Fruit fly (Drosophila melanogaster) whole organism: ENCODE results near the gene Scr.

Experiments
- CG8478 ChIP-seq: fragments of >200 bp; optimal IDR thresholded peaks from 2 replicates; lab custom pipeline; 2018; ENCODE audit warnings: inconsistent platforms
- Dll ChIP-seq: fragments of >200 bp; optimal IDR thresholded peaks from 2 replicates; lab custom pipeline; 2017
- EcR ChIP-seq, 2 experiments: fragments of >200 bp; optimal IDR thresholded peaks; 2 replicates each; lab custom pipeline; 2017; ENCODE audit warnings: missing biosample characterization in 2 of 2, missing genetic modification characterization in 2 of 2, missing genetic modification reagents in 2 of 2
- pan ChIP-seq: fragments of >200 bp; optimal IDR thresholded peaks from 2 replicates; lab custom pipeline; 2017
- psq ChIP-seq: fragments of >200 bp; optimal IDR thresholded peaks from 2 replicates; lab custom pipeline; 2017
- usp ChIP-seq: fragments of >200 bp; optimal IDR thresholded peaks from 2 replicates; lab custom pipeline; 2017; ENCODE audit warnings: missing biosample characterization, missing genetic modification characterization, mixed read lengths

Scr gene

DNA sequence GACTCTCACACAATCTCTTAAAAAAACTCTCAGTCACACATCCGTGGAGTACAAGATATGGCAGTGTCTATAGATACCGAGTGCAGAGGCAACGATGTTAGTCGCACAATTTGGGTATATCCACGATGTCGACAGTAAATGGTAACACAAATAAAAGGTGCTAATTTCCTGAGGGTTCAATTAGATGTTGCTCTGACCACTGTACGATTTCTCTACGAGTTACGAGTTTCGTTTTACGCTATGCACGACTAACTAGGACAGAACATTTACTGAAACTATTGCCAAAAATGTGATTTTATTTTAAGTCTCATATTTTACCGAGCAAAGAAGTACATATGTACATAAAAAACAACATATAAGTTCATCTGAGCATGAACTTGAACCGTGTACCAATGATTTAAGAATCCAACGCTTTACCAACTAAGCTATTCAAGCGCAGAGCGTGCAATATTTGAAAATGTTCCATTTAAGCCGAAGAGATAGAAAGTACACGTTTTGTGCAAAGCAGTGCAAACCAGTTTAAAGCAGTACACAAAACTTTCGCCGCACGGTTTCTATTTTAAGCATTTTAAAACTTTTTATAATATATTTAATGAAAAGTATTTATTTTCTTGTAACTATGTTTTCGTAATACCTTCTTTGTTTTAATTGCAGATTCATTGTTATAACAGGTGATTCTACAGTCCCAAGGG lies 30.7 kb downstream of the Scr start:
- TF ChIP-seq usp (GFP tag; lab: Kevin White, UChicago) (no peak), pan (lab: Kevin White, UChicago) (no peak), Dll (no peak), EcR (GFP tag; optimal IDR thresholded peaks at IDR 0.05; lab: Kevin White, UChicago) (no peak), CG8478 (no peak), psq (lab: Kevin White, UChicago) (no peak)

DNA sequence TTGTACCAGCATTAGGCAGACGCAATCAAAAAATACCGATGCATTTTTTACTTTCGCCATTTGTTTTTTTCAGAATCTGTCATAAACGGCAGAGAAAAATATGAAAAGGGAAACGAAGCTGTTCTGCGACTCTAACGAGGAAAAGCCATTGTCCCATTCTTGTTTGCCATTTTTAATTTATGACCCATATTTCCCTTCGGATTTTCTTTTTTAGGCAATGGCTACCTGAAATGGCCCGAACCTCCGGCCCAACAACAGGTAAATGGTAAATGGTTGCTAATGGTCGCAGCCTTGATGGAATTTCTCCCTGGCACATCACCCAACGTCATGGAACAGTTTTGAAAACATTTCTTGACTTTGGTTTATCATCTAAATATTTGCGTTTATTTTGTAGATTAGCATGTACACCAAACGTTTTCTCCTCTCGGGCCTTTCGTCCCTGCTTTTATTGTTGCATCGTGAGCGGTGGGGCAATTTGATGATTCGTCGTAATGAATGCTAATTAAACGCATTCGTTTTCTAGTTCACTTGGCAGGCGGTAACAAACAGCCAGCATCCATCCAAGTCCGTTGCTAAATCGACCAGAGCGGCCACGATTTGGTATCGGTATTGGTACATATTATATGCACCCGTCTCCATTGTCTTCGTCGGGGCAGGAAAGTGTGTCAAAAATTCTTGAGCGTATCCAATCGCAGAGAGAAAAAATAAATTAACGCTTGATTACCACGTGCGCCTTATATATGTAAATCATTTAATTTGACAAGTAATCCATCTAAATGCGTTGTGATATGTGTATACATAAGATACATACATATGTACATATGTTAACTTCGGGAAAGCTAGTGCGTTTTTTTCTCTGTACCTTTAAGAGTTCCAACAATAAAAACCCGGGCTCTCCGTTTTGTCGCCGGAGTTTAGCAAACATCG lies 31.5 kb downstream of the Scr start:
- no peak for TF ChIP-seq CG8478
- no peak for TF ChIP-seq pan (lab: Kevin White, UChicago)
- TF ChIP-seq Dll: no peak
- no peak for TF ChIP-seq usp (GFP tag; lab: Kevin White, UChicago)
- no peak for TF ChIP-seq psq (lab: Kevin White, UChicago)
- no peak for TF ChIP-seq EcR (GFP tag; optimal IDR thresholded peaks at IDR 0.05; lab: Kevin White, UChicago)

DNA sequence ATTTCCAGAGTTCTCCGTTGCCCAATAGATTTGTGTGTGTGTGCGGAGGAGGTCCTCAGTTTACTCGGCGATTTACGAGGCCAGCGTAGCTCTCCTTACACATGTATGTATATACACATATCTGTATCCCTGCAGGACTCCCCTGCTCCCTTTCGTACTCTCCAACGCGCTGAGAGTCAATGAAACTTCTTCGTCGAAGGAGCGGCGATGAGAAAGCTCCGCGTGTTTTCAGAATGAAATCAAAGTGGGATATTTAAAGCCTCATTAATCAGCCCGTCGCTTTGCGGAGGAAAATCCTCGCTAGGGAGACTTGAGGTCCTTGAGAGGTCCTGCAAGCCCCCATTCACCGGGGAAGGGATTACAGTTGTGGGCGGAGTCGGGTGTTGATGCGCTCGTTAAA lies 32.6 kb downstream of the Scr start:
- TF ChIP-seq usp (GFP tag; lab: Kevin White, UChicago): no peak
- TF ChIP-seq Dll: no peak

DNA sequence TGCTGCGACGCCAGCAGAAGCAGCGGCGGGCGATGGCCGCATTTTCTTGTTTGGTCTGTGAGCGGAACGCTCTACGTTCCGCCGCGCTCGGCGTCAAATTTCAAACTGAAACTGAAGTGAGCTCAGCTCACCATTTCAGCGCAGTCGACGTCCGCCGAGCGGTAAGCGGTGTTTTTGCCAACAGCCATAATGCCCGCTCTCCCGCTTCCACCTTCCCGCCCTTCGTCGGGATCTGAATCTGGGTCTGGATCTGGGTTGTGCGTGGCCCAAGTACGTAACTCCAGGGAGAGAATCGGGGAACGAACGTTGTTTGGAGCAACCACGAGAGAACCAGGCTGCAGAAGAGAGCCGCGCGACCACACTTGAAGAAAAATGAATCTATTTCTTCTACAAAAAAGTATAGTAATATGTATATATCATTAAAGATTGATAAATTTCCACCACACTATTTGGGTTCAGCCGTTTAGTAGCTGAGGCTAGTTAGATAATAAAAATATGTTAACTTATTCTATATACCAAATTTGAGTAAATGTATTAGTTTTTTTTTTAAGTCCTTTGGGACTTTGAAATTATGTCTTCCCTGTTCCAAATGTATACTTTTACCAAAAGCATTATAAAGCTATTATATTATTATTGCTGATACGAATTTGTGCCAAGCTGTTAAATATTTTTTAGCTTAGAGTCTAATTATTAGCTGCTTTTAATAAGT lies 33.4 kb downstream of the Scr start:
- TF ChIP-seq Dll (peak; percentile 52), usp (GFP tag; lab: Kevin White, UChicago) (no peak)

DNA sequence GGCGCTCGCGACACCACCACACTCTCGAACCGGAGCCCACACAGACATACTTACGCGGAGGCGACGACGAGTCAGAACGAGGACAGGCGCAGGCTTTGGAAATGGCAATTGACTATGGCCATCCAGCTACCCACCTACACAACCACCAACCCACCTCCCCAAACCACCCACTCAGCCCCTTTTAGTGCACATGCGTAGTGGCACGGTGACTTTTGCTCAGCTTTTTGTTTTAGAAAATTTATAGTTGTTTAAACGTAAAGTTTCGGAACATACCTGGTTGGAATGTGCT lies 34.1 kb downstream of the Scr start:
- TF ChIP-seq Dll (no peak), CG8478 (no peak), psq (lab: Kevin White, UChicago) (no peak), usp (GFP tag; lab: Kevin White, UChicago) (no peak), pan (lab: Kevin White, UChicago) (no peak), EcR (GFP tag; optimal IDR thresholded peaks at IDR 0.05; lab: Kevin White, UChicago) (no peak)

DNA sequence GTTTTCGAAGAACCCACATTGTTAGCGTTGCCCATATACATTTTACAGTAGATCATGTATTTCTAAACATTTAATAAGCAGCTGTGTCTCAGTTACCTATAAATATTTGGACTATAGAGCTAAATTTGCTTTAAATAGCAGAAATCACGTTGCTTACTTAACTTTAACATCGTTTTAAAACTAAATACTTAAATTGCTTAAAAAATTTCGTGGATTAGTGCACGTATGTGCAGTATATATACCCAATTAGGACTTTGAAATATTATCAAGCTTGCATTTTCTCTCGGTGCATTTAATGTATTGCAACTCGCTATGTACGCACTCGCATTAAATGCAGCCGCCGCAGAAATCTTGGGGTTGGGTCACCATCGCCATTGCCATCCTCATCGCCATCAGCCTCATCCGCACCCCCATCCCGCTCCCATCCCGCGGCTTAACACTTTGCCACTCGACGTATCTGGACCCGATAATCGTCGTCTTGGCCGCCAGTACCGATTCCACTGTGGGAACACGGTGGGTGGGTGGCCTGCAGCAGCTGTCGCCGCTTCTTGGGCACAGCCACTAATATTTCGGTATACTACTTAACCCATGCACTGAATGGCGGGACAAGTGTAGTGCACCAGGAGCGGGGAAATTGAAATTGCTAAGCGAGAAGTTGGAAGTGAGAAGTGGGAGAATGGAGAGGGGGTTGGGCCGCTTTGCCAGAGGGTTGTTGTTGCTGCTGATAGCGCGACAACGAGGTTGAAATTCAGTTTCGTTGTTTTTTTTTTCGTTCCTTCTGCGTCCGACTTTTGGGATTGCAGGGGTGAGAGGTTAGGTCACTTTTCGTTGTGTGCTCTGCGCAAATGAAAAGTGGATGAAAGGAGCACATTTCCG lies 34.7 kb downstream of the Scr start:
- TF ChIP-seq pan (lab: Kevin White, UChicago): no peak
- no peak for TF ChIP-seq CG8478
- no peak for TF ChIP-seq usp (GFP tag; lab: Kevin White, UChicago)
- no peak for TF ChIP-seq EcR (GFP tag; optimal IDR thresholded peaks at IDR 0.05; lab: Kevin White, UChicago)
- TF ChIP-seq psq (lab: Kevin White, UChicago): no peak
- TF ChIP-seq Dll: no peak

DNA sequence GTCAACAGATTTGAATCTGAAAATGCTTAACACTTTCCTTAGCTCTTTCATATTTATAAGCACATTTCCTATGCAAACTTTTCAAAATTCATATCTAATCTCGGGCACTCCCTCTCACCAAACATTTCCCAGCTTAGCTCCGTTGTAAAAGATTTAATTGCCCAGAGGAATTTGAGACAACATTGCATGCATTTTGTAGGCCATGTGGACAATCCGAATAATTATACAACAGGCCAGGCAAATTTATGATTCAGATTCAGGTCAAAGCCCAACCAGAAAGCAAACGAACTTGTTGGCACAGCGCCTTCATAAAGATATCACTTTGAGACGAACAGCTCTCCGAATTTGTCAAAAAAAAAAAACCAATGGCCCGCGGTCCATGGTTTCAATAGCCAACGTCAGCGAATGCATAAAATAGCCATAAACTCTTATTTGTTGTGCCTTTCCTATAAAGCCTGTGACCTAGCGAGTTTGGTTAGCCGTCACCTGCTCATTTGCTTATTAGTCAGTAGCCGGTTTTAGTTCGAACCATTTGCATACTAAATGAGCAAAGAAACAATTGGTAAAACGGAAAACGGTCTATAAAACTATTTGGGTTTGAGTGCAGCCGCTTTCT lies 35.7 kb downstream of the Scr start:
- TF ChIP-seq pan (lab: Kevin White, UChicago) (no peak), usp (GFP tag; lab: Kevin White, UChicago) (no peak), psq (lab: Kevin White, UChicago) (no peak), CG8478 (no peak), Dll (no peak), EcR (GFP tag; optimal IDR thresholded peaks at IDR 0.05; lab: Kevin White, UChicago) (no peak)

DNA sequence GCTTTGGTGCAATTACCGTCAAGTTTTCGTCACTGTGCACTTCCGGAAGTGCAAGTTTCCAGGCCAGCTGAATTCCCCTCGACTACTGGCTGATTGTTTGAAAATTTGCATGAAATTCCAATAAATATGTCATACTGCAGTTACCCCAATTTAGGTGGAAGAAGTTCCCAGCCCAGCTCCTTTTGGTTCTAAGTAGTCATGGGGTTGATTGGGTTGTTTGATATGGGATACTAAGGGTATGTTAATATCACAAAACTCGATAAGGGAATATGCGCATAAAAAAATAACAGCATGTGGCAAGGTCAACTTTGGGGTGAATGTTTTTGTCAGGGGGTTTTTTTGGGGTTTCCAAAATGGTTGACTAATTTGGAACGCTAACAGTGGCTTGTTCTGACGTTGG lies 36.5 kb downstream of the Scr start:
- TF ChIP-seq EcR (GFP tag; optimal IDR thresholded peaks at IDR 0.05; lab: Kevin White, UChicago): no peak
- no peak for TF ChIP-seq CG8478
- TF ChIP-seq psq (lab: Kevin White, UChicago): no peak
- TF ChIP-seq pan (lab: Kevin White, UChicago): no peak
- no peak for TF ChIP-seq Dll
- TF ChIP-seq usp (GFP tag; lab: Kevin White, UChicago): no peak

DNA sequence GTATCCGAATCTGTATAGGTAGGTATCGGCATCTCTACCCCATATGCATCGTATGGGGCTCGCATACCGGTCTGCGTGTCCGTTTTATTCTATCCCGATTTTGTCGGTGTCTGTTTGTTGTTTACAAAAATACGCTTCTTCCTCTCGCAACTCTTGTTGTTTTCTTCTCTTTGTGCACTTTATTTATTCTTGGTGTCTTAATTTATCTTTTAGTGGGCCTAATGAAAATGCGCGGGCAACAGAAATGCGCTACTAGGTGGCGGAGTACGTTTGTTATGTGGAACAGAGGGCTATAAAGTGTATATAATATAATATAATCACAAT lies 36.9 kb downstream of the Scr start:
- TF ChIP-seq psq (lab: Kevin White, UChicago) (no peak), pan (lab: Kevin White, UChicago) (no peak), usp (GFP tag; lab: Kevin White, UChicago) (no peak), CG8478 (no peak), EcR (GFP tag; optimal IDR thresholded peaks at IDR 0.05; lab: Kevin White, UChicago) (no peak), Dll (no peak)

DNA sequence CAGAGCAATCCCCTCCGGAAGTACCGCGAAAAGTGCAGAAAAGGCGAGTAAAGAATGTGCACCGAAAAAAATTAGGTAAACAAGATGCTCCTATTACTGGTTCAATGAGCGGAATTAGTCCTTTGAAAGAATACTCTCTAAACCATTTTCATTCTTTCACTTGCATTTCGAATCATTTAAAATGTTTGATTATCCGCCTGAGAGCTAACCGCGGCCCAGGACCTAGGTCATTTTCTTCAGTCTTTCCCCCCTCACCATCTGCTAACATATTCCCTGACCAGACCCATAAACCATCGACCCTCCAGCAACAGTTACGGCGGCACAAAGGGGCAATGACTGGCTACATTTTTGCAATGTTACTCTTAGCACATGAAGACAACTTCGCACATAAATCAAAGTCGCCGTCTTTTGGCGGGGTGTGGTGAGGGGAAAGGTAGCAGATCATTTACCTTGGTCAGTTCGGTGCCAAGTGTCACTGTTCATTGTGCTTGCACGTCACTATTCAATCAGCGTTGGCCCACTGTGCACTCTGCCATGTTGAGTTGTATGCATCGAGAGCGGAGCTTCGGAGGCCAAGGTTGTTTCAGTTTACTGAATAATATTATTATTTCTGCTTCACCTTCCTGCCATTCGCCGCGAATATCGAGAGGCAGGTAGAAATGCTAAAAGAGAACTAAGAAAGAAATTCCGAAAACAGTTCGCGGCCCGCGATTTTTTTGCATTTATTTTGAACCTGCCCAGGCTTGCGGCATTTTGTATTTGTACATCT lies 37.5 kb downstream of the Scr start:
- TF ChIP-seq usp (GFP tag; lab: Kevin White, UChicago) (no peak), pan (lab: Kevin White, UChicago) (no peak), EcR (GFP tag; optimal IDR thresholded peaks at IDR 0.05; lab: Kevin White, UChicago) (no peak), psq (lab: Kevin White, UChicago) (no peak), Dll (no peak), CG8478 (no peak)
